Worm (Caenorhabditis elegans): ENCODE results near the gene C35D10.10.

C35D10.10 gene

ce11 chrIII:4814730-4815129, 46.9 kb downstream of the C35D10.10 start, which contains the start of gene arl-6:
Gene arl-6, minus strand, starts transcription at chrIII:4814830.
- TF ChIP-seq nhr-28 (tag; optimal IDR thresholded peaks at IDR 0.05) (no peak), T26A8.4 (GFP tag; IDR thresholded peaks at IDR 0.05) (no peak), daf-8 (GFP tag; IDR thresholded peaks at IDR 0.05) (no peak), T20F7.1 (GFP tag; optimal IDR thresholded peaks at IDR 0.05) (no peak), zag-1 (tag; optimal IDR thresholded peaks at IDR 0.05) (no peak), dve-1 (tag; optimal IDR thresholded peaks at IDR 0.05; ENCODE audit: insufficient read depth) (no peak), Y75B8A.6 (GFP tag; IDR thresholded peaks at IDR 0.05) (no peak), duxl-1 (tag; optimal IDR thresholded peaks at IDR 0.05; ENCODE audit: poor library complexity) (no peak), nhr-25 (tag; optimal IDR thresholded peaks at IDR 0.05; ENCODE audit: borderline replicate concordance, insufficient read depth) (no peak), aly-2 (tag; optimal IDR thresholded peaks at IDR 0.05) (no peak), D1046.2 (GFP tag; IDR thresholded peaks at IDR 0.05) (no peak), lin-15B (tag; optimal IDR thresholded peaks at IDR 0.05) (no peak), lin-29 (GFP tag; IDR thresholded peaks at IDR 0.05) (no peak)

ce11 chrIII:4811195-4811594, 50.4 kb downstream of the C35D10.10 start, which contains the start of gene C38D4.7:
Gene C38D4.7, minus strand, starts transcription at chrIII:4811295.
- TF ChIP-seq nhr-10 (tag; optimal IDR thresholded peaks at IDR 0.05) (no peak), Y105C5A.15 (GFP tag; IDR thresholded peaks at IDR 0.05) (no peak), tra-1 (GFP tag; IDR thresholded peaks at IDR 0.05) (no peak)

Measured in whole organism, L4 larva.